Worm (Caenorhabditis elegans) whole organism, L2 larva: ENCODE results near the gene W04H10.2.
"Not testable (repeated sequence)": the region's sequence is repeated elsewhere in the genome, so short reads cannot be mapped to it uniquely, and the experiment has no call there.

Source experiments
- C34F6.9 ChIP-seq: fragments of 150-350 bp; optimal IDR thresholded peaks from 2 replicates; lab custom pipeline; 2014; ENCODE audit warnings: missing biosample characterization, missing genetic modification characterization
- F13H6.1 ChIP-seq: sonication (generic microtip); optimal IDR thresholded peaks from 2 replicates; lab custom pipeline; 2016; ENCODE audit warnings: missing genetic modification characterization, missing compliant biosample characterization
- R02D3.7 ChIP-seq: fragments of 150-350 bp; optimal IDR thresholded peaks from 2 replicates; lab custom pipeline; 2014; ENCODE audit warnings: missing biosample characterization, missing genetic modification characterization
- Y55F3AM.14 ChIP-seq: fragments of 200-800 bp; sonication (Bioruptor generic); optimal IDR thresholded peaks from 2 replicates; lab custom pipeline; 2018; ENCODE audit warnings: mild to moderate bottlenecking, missing genetic modification characterization, missing compliant biosample characterization
- ZK546.5 ChIP-seq: sonication (generic microtip); optimal IDR thresholded peaks from 2 replicates; lab custom pipeline; 2017; ENCODE audit warnings: missing biosample characterization, missing genetic modification characterization
- aly-2 ChIP-seq: fragments of 150-350 bp; optimal IDR thresholded peaks from 2 replicates; lab custom pipeline; 2014; ENCODE audit warnings: missing biosample characterization, missing genetic modification characterization
- ama-1 ChIP-seq: fragments of 150-350 bp; optimal IDR thresholded peaks from 2 replicates; lab custom pipeline; 2018; ENCODE audit warnings: inconsistent platforms
- ceh-16 ChIP-seq: fragments of 150-350 bp; optimal IDR thresholded peaks from 2 replicates; lab custom pipeline; 2014; ENCODE audit warnings: missing biosample characterization, missing genetic modification characterization
- dmd-4 ChIP-seq: sonication (generic microtip); optimal IDR thresholded peaks from 2 replicates; lab custom pipeline; 2017; ENCODE audit warnings: missing biosample characterization, missing genetic modification characterization
- egl-27 ChIP-seq: sonication (generic microtip); optimal IDR thresholded peaks from 3 replicates; lab custom pipeline; 2017; ENCODE audit warnings: missing biosample characterization, missing genetic modification reagents, missing genetic modification characterization
- elt-1 ChIP-seq: fragments of 150-350 bp; optimal IDR thresholded peaks from 2 replicates; lab custom pipeline; 2014; ENCODE audit warnings: missing biosample characterization, missing genetic modification characterization
- elt-3 ChIP-seq: sonication (generic microtip); optimal IDR thresholded peaks from 2 replicates; lab custom pipeline; 2017; ENCODE audit warnings: missing biosample characterization, missing genetic modification characterization
- fos-1 ChIP-seq: fragments of 150-350 bp; optimal IDR thresholded peaks from 2 replicates; lab custom pipeline; 2014; ENCODE audit warnings: missing biosample characterization, missing genetic modification characterization
- gmeb-1 ChIP-seq: fragments of 150-350 bp; optimal IDR thresholded peaks from 2 replicates; lab custom pipeline; 2014; ENCODE audit warnings: missing biosample characterization, missing genetic modification characterization
- lin-11 ChIP-seq: fragments of 150-350 bp; sonication (generic microtip); optimal IDR thresholded peaks from 2 replicates; lab custom pipeline; 2014; ENCODE audit warnings: missing biosample characterization, missing genetic modification characterization, inconsistent platforms, mixed read lengths
- lin-39 ChIP-seq: fragments of 150-350 bp; optimal IDR thresholded peaks from 2 replicates; lab custom pipeline; 2014; ENCODE audit warnings: missing biosample characterization, missing genetic modification reagents, missing genetic modification characterization
- lsy-2 ChIP-seq, 2 experiments: fragments of 150-350 bp in 1 of 2; sonication (generic microtip) in 1 of 2; optimal IDR thresholded peaks; 2 replicates each; lab custom pipeline; 2014 to 2017; ENCODE audit warnings: missing biosample characterization in 2 of 2, missing genetic modification characterization in 2 of 2
- mab-5 ChIP-seq: fragments of 150-350 bp; optimal IDR thresholded peaks from 2 replicates; lab custom pipeline; 2014; ENCODE audit warnings: missing biosample characterization, missing genetic modification characterization
- mbf-1 ChIP-seq: sonication (generic microtip); optimal IDR thresholded peaks from 2 replicates; lab custom pipeline; 2017; ENCODE audit warnings: missing biosample characterization, missing genetic modification characterization
- nhr-10 ChIP-seq: sonication (generic microtip); optimal IDR thresholded peaks from 2 replicates; lab custom pipeline; 2017; ENCODE audit warnings: missing biosample characterization, missing genetic modification characterization
- nhr-11 ChIP-seq: fragments of 150-350 bp; optimal IDR thresholded peaks from 2 replicates; lab custom pipeline; 2014; ENCODE audit warnings: missing biosample characterization, missing genetic modification characterization
- nhr-12 ChIP-seq: fragments of 150-350 bp; optimal IDR thresholded peaks from 2 replicates; lab custom pipeline; 2014; ENCODE audit warnings: missing biosample characterization, missing genetic modification characterization
- nhr-129 ChIP-seq: fragments of 150-350 bp; optimal IDR thresholded peaks from 2 replicates; lab custom pipeline; 2014; ENCODE audit warnings: missing biosample characterization, missing genetic modification characterization
- nhr-21 ChIP-seq: fragments of 150-350 bp; optimal IDR thresholded peaks from 2 replicates; lab custom pipeline; 2014; ENCODE audit warnings: missing biosample characterization, missing genetic modification characterization
- nhr-237 ChIP-seq: fragments of 150-350 bp; optimal IDR thresholded peaks from 2 replicates; lab custom pipeline; 2014; ENCODE audit warnings: missing biosample characterization, missing genetic modification characterization
- nhr-25 ChIP-seq: fragments of 150-350 bp; sonication (generic microtip); optimal IDR thresholded peaks from 3 replicates; lab custom pipeline; 2014; ENCODE audit warnings: missing biosample characterization, missing genetic modification characterization
- sem-4 ChIP-seq: fragments of 150-350 bp; optimal IDR thresholded peaks from 2 replicates; lab custom pipeline; 2014; ENCODE audit warnings: missing biosample characterization, missing genetic modification reagents, missing genetic modification characterization
- skn-1 ChIP-seq: sonication (generic microtip); optimal IDR thresholded peaks from 2 replicates; lab custom pipeline; 2017; ENCODE audit warnings: missing biosample characterization, missing genetic modification characterization
- sma-9 ChIP-seq, 2 experiments: fragments of 150-350 bp in 1 of 2; sonication (generic microtip) in 1 of 2; optimal IDR thresholded peaks; 2 replicates each; lab custom pipeline; 2014 to 2016; ENCODE audit warnings: missing genetic modification characterization in 2 of 2, mild to moderate bottlenecking in 1 of 2, missing biosample characterization in 1 of 2, missing compliant biosample characterization in 1 of 2, missing genetic modification reagents in 1 of 2, moderate library complexity in 1 of 2
- snpc-4 ChIP-seq: fragments of 150-350 bp; optimal IDR thresholded peaks from 2 replicates; lab custom pipeline; 2014; ENCODE audit warnings: missing biosample characterization, missing genetic modification characterization
- unc-62 ChIP-seq: fragments of 150-350 bp; optimal IDR thresholded peaks from 2 replicates; lab custom pipeline; 2014; ENCODE audit warnings: missing biosample characterization, missing genetic modification reagents, missing genetic modification characterization
- ztf-11 ChIP-seq: sonication (generic microtip); optimal IDR thresholded peaks from 2 replicates; lab custom pipeline; 2017; ENCODE audit warnings: missing biosample characterization, missing genetic modification characterization
- ztf-4 ChIP-seq: fragments of 150-350 bp; optimal IDR thresholded peaks from 2 replicates; lab custom pipeline; 2014; ENCODE audit warnings: missing biosample characterization, missing genetic modification characterization

W04H10.2 gene

ce11 chrII:606033-606432, 666 bp downstream of the W04H10.2 start, which contains the start of gene W04H10.5:
TSS of gene W04H10.5 (plus strand) at chrII:606333.
- no peak for TF ChIP-seq ama-1 (lab: Kevin White, UChicago)
- TF ChIP-seq elt-3 (tag; lab: Kevin White, UChicago) = no peak
- TF ChIP-seq nhr-11 = no peak
- TF ChIP-seq Y55F3AM.14 = no peak
- no peak for TF ChIP-seq egl-27 (tag; lab: Kevin White, UChicago)
- no peak for TF ChIP-seq fos-1 (tag; lab: Kevin White, UChicago)
- TF ChIP-seq ztf-4 (tag; lab: Kevin White, UChicago) = no peak
- TF ChIP-seq ZK546.5 (tag; lab: Kevin White, UChicago) = no peak
- no peak for TF ChIP-seq skn-1 (tag; lab: Kevin White, UChicago)
- no peak for TF ChIP-seq mbf-1 (tag; lab: Kevin White, UChicago)
- no peak for TF ChIP-seq sem-4 (tag; lab: Kevin White, UChicago)
- TF ChIP-seq mab-5 (tag; lab: Kevin White, UChicago) = no peak
- TF ChIP-seq unc-62 (GFP tag; lab: Kevin White, UChicago) = no peak

- TF ChIP-seq nhr-129 (no peak), lsy-2 (tag; optimal IDR thresholded peaks at IDR 0.05; lab: Kevin White, UChicago) (no peak), elt-1 (tag; lab: Kevin White, UChicago) (no peak), nhr-11 (no peak), nhr-12 (tag; lab: Kevin White, UChicago) (no peak), F13H6.1 (tag; lab: Kevin White, UChicago) (no peak), snpc-4 (tag; lab: Kevin White, UChicago) (no peak)
Measured at ce11 chrII:608341-608740, 3.0 kb downstream of the W04H10.2 start, which contains the start of gene W04H10.6. TSS of gene W04H10.6 (minus strand) at chrII:608441.

- TF ChIP-seq nhr-21 (tag; lab: Kevin White, UChicago) = no peak
- TF ChIP-seq fos-1 (tag; lab: Kevin White, UChicago) = no peak
- no peak for TF ChIP-seq egl-27 (tag; lab: Kevin White, UChicago)
- TF ChIP-seq nhr-129 = no peak
- no peak for TF ChIP-seq C34F6.9 (tag; lab: Kevin White, UChicago)
- TF ChIP-seq lin-39 (tag; lab: Kevin White, UChicago) = no peak
- TF ChIP-seq sem-4 (tag; lab: Kevin White, UChicago) = no peak
- no peak for TF ChIP-seq nhr-25 (tag; lab: Kevin White, UChicago)
- no peak for TF ChIP-seq ztf-11 (tag; lab: Kevin White, UChicago)
- no peak for TF ChIP-seq lin-11 (tag; lab: Kevin White, UChicago)
- no peak for TF ChIP-seq sma-9 (GFP tag; optimal IDR thresholded peaks at IDR 0.05; lab: Kevin White, UChicago)
- TF ChIP-seq sma-9 (tag; optimal IDR thresholded peaks at IDR 0.05; lab: Kevin White, UChicago) = no peak
- TF ChIP-seq mbf-1 (tag; lab: Kevin White, UChicago) = no peak
- no peak for TF ChIP-seq ceh-16 (tag; lab: Kevin White, UChicago)
- TF ChIP-seq F13H6.1 (tag; lab: Kevin White, UChicago) = no peak
- TF ChIP-seq nhr-10 = no peak
- TF ChIP-seq lsy-2 (tag; optimal IDR thresholded peaks at IDR 0.05; lab: Kevin White, UChicago) = no peak
- no peak for TF ChIP-seq R02D3.7
- no peak for TF ChIP-seq gmeb-1
Measured at ce11 chrII:608757-609156, 3.4 kb downstream of the W04H10.2 start, which contains the start of gene W04H10.1. TSS of gene W04H10.1 (plus strand) at chrII:609057.

ce11 chrII:612361-612760, 7.0 kb downstream of the W04H10.2 start, which contains the start of gene clec-118:
TSS of gene clec-118 (minus strand) at chrII:612461.
- not testable (repeated sequence) for TF ChIP-seq nhr-21, dmd-4, nhr-237 (tag; lab: Kevin White, UChicago)

- no peak for TF ChIP-seq nhr-237 (tag; lab: Kevin White, UChicago)
- no peak for TF ChIP-seq lsy-2 (tag; optimal IDR thresholded peaks at IDR 0.05; lab: Kevin White, UChicago)
- TF ChIP-seq skn-1 (tag; lab: Kevin White, UChicago) = no peak
- TF ChIP-seq aly-2 (tag; lab: Kevin White, UChicago) = no peak
- no peak for TF ChIP-seq mab-5 (tag; lab: Kevin White, UChicago)
- TF ChIP-seq nhr-12 (tag; lab: Kevin White, UChicago) = no peak
- TF ChIP-seq sem-4 (tag; lab: Kevin White, UChicago) = no peak
- TF ChIP-seq snpc-4 (tag; lab: Kevin White, UChicago) = no peak
Measured at ce11 chrII:614701-615100, 9.3 kb downstream of the W04H10.2 start.
